Worm (Caenorhabditis elegans): Measurements from ENCODE around the gene F46G11.2.

Gene F46G11.2

DNA sequence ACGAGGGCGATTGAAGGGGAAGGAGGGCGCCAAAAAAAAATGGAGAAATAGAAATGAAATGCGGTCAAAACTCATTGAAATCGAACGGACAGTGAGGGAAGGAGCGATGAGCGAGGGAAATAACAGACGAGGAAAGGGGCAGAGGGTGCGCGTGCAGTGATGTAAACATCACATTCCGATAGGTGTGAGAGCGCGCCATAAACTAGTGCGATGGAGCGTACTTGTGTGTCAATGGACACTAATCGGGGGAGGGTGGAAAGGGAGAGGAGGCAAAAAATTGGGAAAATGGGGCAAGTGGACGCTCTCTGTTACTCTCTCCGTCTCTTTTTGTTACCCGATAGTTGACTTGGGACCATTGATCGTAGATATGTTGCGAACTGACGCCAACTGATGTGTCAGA, 24.1 kb upstream of the F46G11.2 start (continued):
- TF ChIP-seq lsy-2 (tag; optimal IDR thresholded peaks at IDR 0.05) (peak; percentile 39 to 75), C16A3.4 (tag; optimal IDR thresholded peaks at IDR 0.05) (peak; percentile 30), unc-130 (tag; optimal IDR thresholded peaks at IDR 0.05) (peak; percentile 29), ceh-63 (GFP tag; optimal IDR thresholded peaks at IDR 0.05) (no peak), lin-13 (GFP tag; optimal IDR thresholded peaks at IDR 0.05) (peak; percentile 35), lin-35 (GFP tag; optimal IDR thresholded peaks at IDR 0.05) (peak; percentile 65 to 79), nhr-11 (tag; optimal IDR thresholded peaks at IDR 0.05) (no peak), unc-30 (tag; optimal IDR thresholded peaks at IDR 0.05) (no peak), unc-62 (GFP tag; optimal IDR thresholded peaks at IDR 0.05) (no peak), dpl-1 (GFP tag; optimal IDR thresholded peaks at IDR 0.05) (peak; percentile 25 to 66 (median 44)), rnt-1 (tag; optimal IDR thresholded peaks at IDR 0.05) (peak; percentile 60), hpl-2 (GFP tag; optimal IDR thresholded peaks at IDR 0.05) (no peak), Y116A8C.19 (tag; optimal IDR thresholded peaks at IDR 0.05; ENCODE audit: borderline replicate concordance) (no peak), ztf-11 (tag; optimal IDR thresholded peaks at IDR 0.05) (peak in 1 of 2 experiments; percentile 17), ama-1 (optimal IDR thresholded peaks at IDR 0.05) (no peak), hlh-17 (GFP tag; optimal IDR thresholded peaks at IDR 0.05; ENCODE audit: borderline replicate concordance) (no peak), lin-14 (GFP tag; optimal IDR thresholded peaks at IDR 0.05) (peak; percentile 93), unc-98 (GFP tag; IDR thresholded peaks at IDR 0.05) (no peak), efl-3 (GFP tag; optimal IDR thresholded peaks at IDR 0.05) (no peak), ceh-82 (tag; optimal IDR thresholded peaks at IDR 0.05) (peak in 2 of 3 experiments; percentile 37 to 52), zag-1 (tag; optimal IDR thresholded peaks at IDR 0.05) (no peak), lir-3 (tag; optimal IDR thresholded peaks at IDR 0.05; ENCODE audit: poor library complexity) (no peak), ces-1 (GFP tag; optimal IDR thresholded peaks at IDR 0.05) (no peak), nhr-76 (tag; optimal IDR thresholded peaks at IDR 0.05) (no peak), jun-1 (tag; optimal IDR thresholded peaks at IDR 0.05) (no peak), isw-1 (GFP tag; IDR thresholded peaks at IDR 0.05) (no peak), ceh-90 (tag; optimal IDR thresholded peaks at IDR 0.05) (no peak), nhr-20 (tag; optimal IDR thresholded peaks at IDR 0.05) (peak; percentile 58), alr-1 (tag; optimal IDR thresholded peaks at IDR 0.05; ENCODE audit: borderline replicate concordance) (no peak), snu-23 (GFP tag; optimal IDR thresholded peaks at IDR 0.05) (peak; percentile 68), lin-15B (tag; optimal IDR thresholded peaks at IDR 0.05) (peak; percentile 10), nhr-28 (tag; optimal IDR thresholded peaks at IDR 0.05) (no peak), elt-3 (tag; optimal IDR thresholded peaks at IDR 0.05) (no peak), tlp-1 (tag; optimal IDR thresholded peaks at IDR 0.05) (no peak), nhr-237 (tag; optimal IDR thresholded peaks at IDR 0.05) (no peak), mdl-1 (tag; optimal IDR thresholded peaks at IDR 0.05) (peak in 1 of 2 experiments; percentile 63), egl-27 (tag; optimal IDR thresholded peaks at IDR 0.05) (no peak), xbp-1 (tag; optimal IDR thresholded peaks at IDR 0.05) (peak; percentile 51), aly-2 (tag; optimal IDR thresholded peaks at IDR 0.05) (no peak), pqm-1 (tag; optimal IDR thresholded peaks at IDR 0.05) (no peak), pax-3 (tag; optimal IDR thresholded peaks at IDR 0.05) (no peak), pag-3 (tag; optimal IDR thresholded peaks at IDR 0.05; ENCODE audit: borderline replicate concordance, insufficient read depth) (no peak), sptf-1 (tag; optimal IDR thresholded peaks at IDR 0.05) (no peak), aha-1 (tag; optimal IDR thresholded peaks at IDR 0.05) (no peak), dsc-1 (tag; optimal IDR thresholded peaks at IDR 0.05) (peak; percentile 12), fos-1 (tag; optimal IDR thresholded peaks at IDR 0.05) (peak; percentile 15), snpc-4 (tag; optimal IDR thresholded peaks at IDR 0.05) (peak; percentile 29), blmp-1 (tag; optimal IDR thresholded peaks at IDR 0.05) (peak; percentile 68), fkh-10 (GFP tag; optimal IDR thresholded peaks at IDR 0.05) (peak; percentile 4), tbx-2 (tag; optimal IDR thresholded peaks at IDR 0.05) (peak; percentile 42), mab-9 (GFP tag; IDR thresholded peaks at IDR 0.05) (no peak), vab-15 (tag; optimal IDR thresholded peaks at IDR 0.05) (peak; percentile 9), ceh-8 (GFP tag; optimal IDR thresholded peaks at IDR 0.05) (no peak)
